Fruit fly (Drosophila melanogaster) whole organism, embryonic: ENCODE measurements around the gene Bx42.
A peak's percentile ranks its signal among the peaks of the same experiment; 100 is the strongest.

Experiments
- Aef1 ChIP-seq: fragments of 200-800 bp; sonication (Bioruptor generic); IDR thresholded peaks from 3 replicates; pipeline ENCODE4 v1.3.6; 2022; ENCODE audit warnings: missing biosample characterization, missing genetic modification characterization
- Bgb ChIP-seq: fragments of 200-800 bp; sonication (Bioruptor generic); IDR thresholded peaks from 2 replicates; pipeline ENCODE4 v1.3.6; 2022; ENCODE audit warnings: missing biosample characterization, missing genetic modification characterization; ENCODE audit not compliant: partially characterized antibody
- Blimp-1 ChIP-seq: fragments of 200-800 bp; sonication (Bioruptor generic); optimal IDR thresholded peaks from 3 replicates; lab custom pipeline; 2018; ENCODE audit warnings: missing biosample characterization, missing genetic modification characterization, mild to moderate bottlenecking, moderate library complexity, missing genetic modification reagents
- Bteb2 ChIP-seq: fragments of 200-800 bp; sonication (Bioruptor generic); optimal IDR thresholded peaks from 2 replicates; lab custom pipeline; 2016; ENCODE audit warnings: missing biosample characterization, missing genetic modification characterization
- CG10147 ChIP-seq: fragments of 200-800 bp; sonication (Bioruptor generic); optimal IDR thresholded peaks from 2 replicates; lab custom pipeline; 2019; ENCODE audit warnings: missing biosample characterization, mild to moderate bottlenecking, missing genetic modification characterization, moderate library complexity
- CG10321 ChIP-seq: fragments of 200-800 bp; sonication (Bioruptor generic); IDR thresholded peaks from 2 replicates; pipeline ENCODE4 v1.3.6; 2022; ENCODE audit warnings: missing biosample characterization, missing genetic modification characterization
- CG10959 ChIP-seq: fragments of 200-800 bp; sonication (Bioruptor generic); IDR thresholded peaks from 2 replicates; pipeline ENCODE4 v1.3.6; 2022; ENCODE audit warnings: missing biosample characterization, missing genetic modification characterization
- CG12769 ChIP-seq: fragments of 200-800 bp; sonication (Bioruptor generic); optimal IDR thresholded peaks from 2 replicates; lab custom pipeline; 2019; ENCODE audit warnings: missing biosample characterization, mild to moderate bottlenecking, missing genetic modification characterization, moderate library complexity
- CG13424 ChIP-seq: fragments of 200-800 bp; sonication (Bioruptor generic); optimal IDR thresholded peaks from 2 replicates; lab custom pipeline; 2019; ENCODE audit warnings: missing biosample characterization, mild to moderate bottlenecking, missing genetic modification characterization, moderate library complexity
- CG13624 ChIP-seq: fragments of 200-800 bp; sonication (Bioruptor generic); optimal IDR thresholded peaks from 2 replicates; lab custom pipeline; 2016; ENCODE audit warnings: missing biosample characterization, missing genetic modification characterization
- CG14441 ChIP-seq: fragments of 200-800 bp; sonication (Bioruptor generic); IDR thresholded peaks from 2 replicates; pipeline ENCODE4 v1.3.6; 2022; ENCODE audit warnings: missing biosample characterization, missing genetic modification characterization
- CG17385 ChIP-seq: fragments of 200-800 bp; sonication (Bioruptor generic); optimal IDR thresholded peaks from 3 replicates; lab custom pipeline; 2018; ENCODE audit warnings: missing biosample characterization, mild to moderate bottlenecking, missing genetic modification characterization
- CG18262 ChIP-seq: fragments of 200-800 bp; optimal IDR thresholded peaks from 3 replicates; lab custom pipeline; 2019; ENCODE audit warnings: missing biosample characterization, mild to moderate bottlenecking, missing genetic modification characterization, moderate library complexity
- CG2202 ChIP-seq: fragments of 200-800 bp; sonication (Bioruptor generic); optimal IDR thresholded peaks from 2 replicates; lab custom pipeline; 2018; ENCODE audit warnings: missing biosample characterization, mild to moderate bottlenecking, missing genetic modification characterization
- CG2712 ChIP-seq: fragments of 200-800 bp; optimal IDR thresholded peaks from 3 replicates; lab custom pipeline; 2019; ENCODE audit warnings: missing biosample characterization, mild to moderate bottlenecking, missing genetic modification characterization, moderate library complexity
- CG3847 ChIP-seq: fragments of 200-800 bp; sonication (Bioruptor generic); IDR thresholded peaks from 2 replicates; pipeline ENCODE4 v1.3.6; 2022; ENCODE audit warnings: missing biosample characterization, missing genetic modification characterization
- CG42726 ChIP-seq: fragments of 200-800 bp; sonication (Bioruptor generic); IDR thresholded peaks from 2 replicates; pipeline ENCODE4 v1.3.6; 2022; ENCODE audit warnings: missing biosample characterization, missing genetic modification characterization; ENCODE audit not compliant: partially characterized antibody
- CG5180 ChIP-seq: fragments of 200-800 bp; sonication (Bioruptor generic); optimal IDR thresholded peaks from 3 replicates; lab custom pipeline; 2017; ENCODE audit warnings: missing biosample characterization, missing genetic modification characterization, mild to moderate bottlenecking, moderate library complexity, missing genetic modification reagents
- CG6175 ChIP-seq: fragments of 200-800 bp; sonication (Bioruptor generic); IDR thresholded peaks from 3 replicates; pipeline ENCODE4 v1.3.6; 2022; ENCODE audit warnings: missing biosample characterization, missing genetic modification characterization
- CG9797 ChIP-seq: fragments of 200-800 bp; sonication (Bioruptor generic); optimal IDR thresholded peaks from 3 replicates; lab custom pipeline; 2018; ENCODE audit warnings: missing biosample characterization, mild to moderate bottlenecking, missing genetic modification characterization
- CG9932 ChIP-seq: fragments of 200-800 bp; sonication (Bioruptor generic); IDR thresholded peaks from 2 replicates; pipeline ENCODE4 v1.3.6; 2022; ENCODE audit warnings: missing biosample characterization, missing genetic modification characterization
- H2.0 ChIP-seq: fragments of 200-800 bp; sonication (Bioruptor generic); IDR thresholded peaks from 2 replicates; pipeline ENCODE4 v1.3.6; 2022; ENCODE audit warnings: missing biosample characterization, missing genetic modification characterization
- Hr3 ChIP-seq: fragments of 200-800 bp; sonication (Bioruptor generic); optimal IDR thresholded peaks from 3 replicates; lab custom pipeline; 2016; ENCODE audit warnings: missing biosample characterization, missing genetic modification characterization
- Hr39 ChIP-seq: fragments of >200 bp; optimal IDR thresholded peaks from 2 replicates; lab custom pipeline; 2017
- Lpt ChIP-seq: fragments of >200 bp; optimal IDR thresholded peaks from 2 replicates; lab custom pipeline; 2018; ENCODE audit warnings: missing biosample characterization, missing genetic modification characterization
- MBD-R2 ChIP-seq: fragments of 200-800 bp; sonication (Bioruptor generic); IDR thresholded peaks from 2 replicates; pipeline ENCODE4 v1.3.6; 2022; ENCODE audit warnings: missing biosample characterization, missing genetic modification characterization
- MESR4 ChIP-seq: fragments of 200-800 bp; sonication (Bioruptor generic); optimal IDR thresholded peaks from 2 replicates; lab custom pipeline; 2018; ENCODE audit warnings: missing biosample characterization, mild to moderate bottlenecking, missing genetic modification characterization, moderate library complexity
- Med ChIP-seq: fragments of 200-800 bp; sonication (Bioruptor generic); peaks from one replicate; lab custom pipeline; 2016; ENCODE audit warnings: missing biosample characterization, missing genetic modification characterization, mild to moderate bottlenecking, inconsistent platforms, moderate library complexity
- NFAT ChIP-seq: fragments of 200-800 bp; sonication (Bioruptor generic); IDR thresholded peaks from 2 replicates; pipeline ENCODE4 v1.3.6; 2022; ENCODE audit warnings: missing biosample characterization, missing genetic modification characterization
- ara ChIP-seq: fragments of 200-800 bp; sonication (Bioruptor generic); IDR thresholded peaks from 2 replicates; pipeline ENCODE4 v1.3.6; 2022; ENCODE audit warnings: missing biosample characterization, missing genetic modification characterization
- ato ChIP-seq: fragments of 200-800 bp; sonication (Bioruptor generic); IDR thresholded peaks from 2 replicates; pipeline ENCODE4 v1.3.6; 2022; ENCODE audit warnings: missing biosample characterization, missing genetic modification characterization; ENCODE audit not compliant: partially characterized antibody
- bsh ChIP-seq, 2 experiments: fragments of 200-800 bp; sonication (Bioruptor generic); optimal IDR thresholded peaks; 2 replicates each; lab custom pipeline; 2017 to 2018; ENCODE audit warnings: mild to moderate bottlenecking in 2 of 2, missing biosample characterization in 2 of 2, missing genetic modification characterization in 2 of 2, moderate library complexity in 1 of 2
- ci ChIP-seq: fragments of 200-800 bp; sonication (Bioruptor generic); IDR thresholded peaks from 3 replicates; pipeline ENCODE4 v1.3.6; 2022; ENCODE audit warnings: missing biosample characterization, missing genetic modification characterization
- dm ChIP-seq: fragments of 200-800 bp; sonication (Bioruptor generic); optimal IDR thresholded peaks from 3 replicates; lab custom pipeline; 2016; ENCODE audit warnings: missing biosample characterization, missing genetic modification characterization
- esg ChIP-seq: fragments of 200-800 bp; sonication (Bioruptor generic); conservative IDR thresholded peaks from 2 replicates; pipeline ENCODE4 v1.3.6; 2022; ENCODE audit warnings: missing biosample characterization, missing genetic modification characterization
- grau ChIP-seq: fragments of 200-800 bp; optimal IDR thresholded peaks from 3 replicates; lab custom pipeline; 2019; ENCODE audit warnings: missing biosample characterization, mild to moderate bottlenecking, missing genetic modification characterization, moderate library complexity
- hb ChIP-seq: fragments of 200-800 bp; sonication (Bioruptor generic); IDR thresholded peaks from 3 replicates; pipeline ENCODE4 v1.3.6; 2022; ENCODE audit warnings: missing biosample characterization, missing genetic modification characterization; ENCODE audit not compliant: partially characterized antibody
- klu ChIP-seq: fragments of 200-800 bp; sonication (Bioruptor generic); IDR thresholded peaks from 2 replicates; pipeline ENCODE4 v1.3.6; 2022; ENCODE audit warnings: missing biosample characterization, missing genetic modification characterization
- knrl ChIP-seq: fragments of 200-800 bp; sonication (Bioruptor generic); IDR thresholded peaks from 3 replicates; pipeline ENCODE4 v1.3.6; 2022; ENCODE audit warnings: missing biosample characterization, missing genetic modification characterization; ENCODE audit not compliant: partially characterized antibody
- mirr ChIP-seq: fragments of 200-800 bp; sonication (Bioruptor generic); optimal IDR thresholded peaks from 3 replicates; lab custom pipeline; 2018; ENCODE audit warnings: missing biosample characterization, mild to moderate bottlenecking, missing genetic modification characterization
- row ChIP-seq: fragments of 200-800 bp; sonication (Bioruptor generic); IDR thresholded peaks from 3 replicates; pipeline ENCODE4 v1.3.6; 2022; ENCODE audit warnings: missing biosample characterization, missing genetic modification characterization
- slbo ChIP-seq: fragments of 200-800 bp; sonication (Bioruptor generic); IDR thresholded peaks from 2 replicates; pipeline ENCODE4 v1.3.6; 2022; ENCODE audit warnings: missing biosample characterization, missing genetic modification characterization
- sug ChIP-seq: fragments of 200-800 bp; optimal IDR thresholded peaks from 2 replicates; lab custom pipeline; 2019; ENCODE audit warnings: missing biosample characterization, mild to moderate bottlenecking, missing genetic modification characterization, moderate library complexity
- tna ChIP-seq: fragments of 200-800 bp; sonication (Bioruptor generic); IDR thresholded peaks from 2 replicates; pipeline ENCODE4 v1.3.6; 2022; ENCODE audit warnings: missing biosample characterization, missing genetic modification characterization; ENCODE audit not compliant: partially characterized antibody
- trem ChIP-seq: fragments of 200-800 bp; optimal IDR thresholded peaks from 3 replicates; lab custom pipeline; 2019; ENCODE audit warnings: missing biosample characterization, mild to moderate bottlenecking, missing genetic modification characterization, moderate library complexity
- tx ChIP-seq: fragments of 200-800 bp; sonication (Bioruptor generic); optimal IDR thresholded peaks from 2 replicates; lab custom pipeline; 2016; ENCODE audit warnings: missing biosample characterization, missing genetic modification characterization
- vvl ChIP-seq: fragments of 200-800 bp; sonication (Bioruptor generic); IDR thresholded peaks from 2 replicates; pipeline ENCODE4 v1.3.6; 2022; ENCODE audit warnings: missing biosample characterization, missing genetic modification characterization
- wdn ChIP-seq: fragments of 200-800 bp; sonication (Bioruptor generic); IDR thresholded peaks from 2 replicates; pipeline ENCODE4 v1.3.6; 2022; ENCODE audit warnings: missing biosample characterization, missing genetic modification characterization
- wek ChIP-seq: fragments of 200-800 bp; sonication (Bioruptor generic); optimal IDR thresholded peaks from 3 replicates; lab custom pipeline; 2018; ENCODE audit warnings: missing biosample characterization, mild to moderate bottlenecking, missing genetic modification characterization, moderate library complexity
- zfh2 ChIP-seq: fragments of 200-800 bp; sonication (Bioruptor generic); optimal IDR thresholded peaks from 2 replicates; lab custom pipeline; 2016; ENCODE audit warnings: missing biosample characterization, missing genetic modification characterization

Bx42 gene

dm6 chrX:9106775-9107283, 425 bp upstream of the Bx42 start, which contains the start of gene Arfrp1 (continued):
- TF ChIP-seq CG10959 (no peak), trem (tag; lab: Kevin White, UChicago) (peak; percentile 3), slbo (GFP tag; lab: Robert Waterston, UW) (peak; percentile 61; the same call in 1 of the 2 replicates), Aef1 (GFP tag; lab: Robert Waterston, UW) (peak; percentile 47; the same call in 2 of the 3 replicates), Bteb2 (GFP tag; lab: Kevin White, UChicago) (no peak), hb (GFP tag; lab: Robert Waterston, UW) (peak; percentile 74), NFAT (peak; percentile 35; the same call in 1 of the 2 replicates), knrl (GFP tag; lab: Robert Waterston, UW) (peak; percentile 80), Hr3 (GFP tag; lab: Kevin White, UChicago) (peak; percentile 32), Blimp-1 (GFP tag; lab: Kevin White, UChicago) (no peak), CG2712 (tag; lab: Kevin White, UChicago) (peak; percentile 25), Hr39 (lab: Kevin White, UChicago) (no peak), ci (peak; percentile 8; the same call in 1 of the 3 replicates), MBD-R2 (GFP tag; lab: Robert Waterston, UW) (peak; percentile 51), CG14441 (0 out of 2 replicates have a peak, but pooled peaks have one; percentile 32), tx (no peak), vvl (peak; percentile 36; the same call in 1 of the 2 replicates), CG13424 (peak; percentile 32), CG5180 (GFP tag; lab: Kevin White, UChicago) (no peak), Lpt (no peak), ato (GFP tag; lab: Robert Waterston, UW) (peak; percentile 55; the same call in 1 of the 2 replicates), klu (GFP tag; lab: Robert Waterston, UW) (no peak), CG10321 (GFP tag; lab: Robert Waterston, UW) (no peak), CG13624 (GFP tag; lab: Kevin White, UChicago) (no peak), CG17385 (GFP tag; lab: Kevin White, UChicago) (no peak), CG6175 (GFP tag; lab: Robert Waterston, UW) (no peak), esg (GFP tag; lab: Robert Waterston, UW) (0 out of 2 replicates have a peak, but pooled peaks have one; percentile 18), mirr (GFP tag; lab: Kevin White, UChicago) (no peak), sug (tag; lab: Kevin White, UChicago) (peak; percentile 24), wek (GFP tag; lab: Kevin White, UChicago) (peak; percentile 88), Med (peak; percentile 54), CG9932 (GFP tag; lab: Robert Waterston, UW) (peak; percentile 59), CG3847 (GFP tag; lab: Robert Waterston, UW) (no peak), Bgb (GFP tag; lab: Robert Waterston, UW) (peak; percentile 80), CG18262 (tag; lab: Kevin White, UChicago) (peak; percentile 56), CG9797 (GFP tag; lab: Kevin White, UChicago) (no peak), H2.0 (GFP tag; lab: Robert Waterston, UW) (0 out of 2 replicates have a peak, but pooled peaks have one; percentile 15), CG10147 (no peak), tna (peak; percentile 65), CG12769 (tag; lab: Kevin White, UChicago) (no peak), grau (no peak), MESR4 (GFP tag; lab: Kevin White, UChicago) (peak; percentile 71), row (GFP tag; lab: Robert Waterston, UW) (peak; percentile 75), zfh2 (no peak), dm (GFP tag; lab: Kevin White, UChicago) (no peak), ara (no peak), CG2202 (tag; lab: Kevin White, UChicago) (no peak), bsh (GFP tag; optimal IDR thresholded peaks at IDR 0.05; lab: Kevin White, UChicago) (peak in 1 of 2 experiments; percentile 5), wdn (no peak), CG42726 (GFP tag; lab: Robert Waterston, UW) (peak; percentile 73)
